Fruit fly (Drosophila melanogaster) whole organism, embryonic: ENCODE data around the gene Dbp73D.

Experiments used
- Abd-B ChIP-seq: fragments of 200-800 bp; sonication (Bioruptor generic); optimal IDR thresholded peaks from 2 replicates; lab custom pipeline; 2018; ENCODE audit warnings: missing biosample characterization, mild to moderate bottlenecking, missing genetic modification characterization, moderate library complexity
- Atf6 ChIP-seq: fragments of 200-800 bp; sonication (Bioruptor generic); IDR thresholded peaks from 2 replicates; pipeline ENCODE4 v1.3.6; 2022; ENCODE audit warnings: missing biosample characterization, missing genetic modification characterization
- BEAF-32 ChIP-seq: fragments of 200-800 bp; sonication (Bioruptor generic); optimal IDR thresholded peaks from 3 replicates; lab custom pipeline; 2017; ENCODE audit warnings: missing biosample characterization, missing genetic modification characterization, mild to moderate bottlenecking, moderate library complexity, missing genetic modification reagents
- CG10543 ChIP-seq: fragments of 200-800 bp; sonication (Bioruptor generic); optimal IDR thresholded peaks from 3 replicates; lab custom pipeline; 2017; ENCODE audit warnings: missing biosample characterization, mild to moderate bottlenecking, missing genetic modification characterization, moderate library complexity
- CG10654 ChIP-seq: fragments of 200-800 bp; sonication (Bioruptor generic); optimal IDR thresholded peaks from 2 replicates; lab custom pipeline; 2016; ENCODE audit warnings: missing biosample characterization, missing genetic modification characterization
- CG11085 ChIP-seq: fragments of 200-800 bp; sonication (Bioruptor generic); IDR thresholded peaks from 2 replicates; pipeline ENCODE4 v1.3.6; 2022; ENCODE audit warnings: missing biosample characterization, missing genetic modification characterization
- CG12104 ChIP-seq: fragments of 200-800 bp; sonication (Bioruptor generic); optimal IDR thresholded peaks from 3 replicates; lab custom pipeline; 2016; ENCODE audit warnings: missing biosample characterization, missing genetic modification characterization
- CG1233 ChIP-seq: fragments of 200-800 bp; sonication (Bioruptor generic); optimal IDR thresholded peaks from 4 replicates; lab custom pipeline; 2018; ENCODE audit warnings: missing biosample characterization, mild to moderate bottlenecking, missing genetic modification characterization
- CG14965 ChIP-seq: fragments of 200-800 bp; sonication (Bioruptor generic); optimal IDR thresholded peaks from 2 replicates; lab custom pipeline; 2016; ENCODE audit warnings: missing biosample characterization, missing genetic modification characterization, borderline replicate concordance
- CG1529 ChIP-seq: fragments of 200-800 bp; sonication (Bioruptor generic); optimal IDR thresholded peaks from 3 replicates; lab custom pipeline; 2018; ENCODE audit warnings: missing biosample characterization, missing genetic modification characterization
- CG17568 ChIP-seq: fragments of 200-800 bp; sonication (Bioruptor generic); optimal IDR thresholded peaks from 2 replicates; lab custom pipeline; 2018; ENCODE audit warnings: missing biosample characterization, mild to moderate bottlenecking, missing genetic modification characterization, moderate library complexity
- CG2120 ChIP-seq: fragments of 200-800 bp; sonication (Bioruptor generic); optimal IDR thresholded peaks from 3 replicates; lab custom pipeline; 2016; ENCODE audit warnings: missing biosample characterization, missing genetic modification characterization
- CG2199 ChIP-seq: fragments of 200-800 bp; sonication (Bioruptor generic); IDR thresholded peaks from 3 replicates; pipeline ENCODE4 v1.3.6; 2022; ENCODE audit warnings: missing biosample characterization, missing genetic modification characterization
- CG33213 ChIP-seq: fragments of 200-800 bp; sonication (Bioruptor generic); optimal IDR thresholded peaks from 3 replicates; lab custom pipeline; 2016; ENCODE audit warnings: missing biosample characterization, missing genetic modification characterization
- CG33557 ChIP-seq: fragments of 200-800 bp; sonication (Bioruptor generic); optimal IDR thresholded peaks from 2 replicates; lab custom pipeline; 2019; ENCODE audit warnings: missing biosample characterization, mild to moderate bottlenecking, missing genetic modification characterization, moderate library complexity
- CG4328 ChIP-seq: fragments of 200-800 bp; sonication (Bioruptor generic); optimal IDR thresholded peaks from 3 replicates; lab custom pipeline; 2017; ENCODE audit warnings: missing biosample characterization, missing genetic modification reagents, missing genetic modification characterization
- CG4707 ChIP-seq: fragments of 200-800 bp; sonication (Bioruptor generic); optimal IDR thresholded peaks from 2 replicates; lab custom pipeline; 2018; ENCODE audit warnings: missing biosample characterization, mild to moderate bottlenecking, missing genetic modification characterization, moderate library complexity
- CG7271 ChIP-seq: fragments of 200-800 bp; sonication (Bioruptor generic); optimal IDR thresholded peaks from 2 replicates; lab custom pipeline; 2018; ENCODE audit warnings: missing biosample characterization, mild to moderate bottlenecking, missing genetic modification characterization, moderate library complexity
- CG8089 ChIP-seq: fragments of 200-800 bp; sonication (Bioruptor generic); optimal IDR thresholded peaks from 3 replicates; lab custom pipeline; 2016; ENCODE audit warnings: missing biosample characterization, missing genetic modification characterization
- Chrac-16 ChIP-seq: fragments of 200-800 bp; sonication (Bioruptor generic); optimal IDR thresholded peaks from 3 replicates; lab custom pipeline; 2016; ENCODE audit warnings: missing biosample characterization, missing genetic modification characterization
- D19A ChIP-seq: fragments of 200-800 bp; optimal IDR thresholded peaks from 3 replicates; lab custom pipeline; 2019; ENCODE audit warnings: missing biosample characterization, mild to moderate bottlenecking, missing genetic modification characterization, moderate library complexity
- Dll ChIP-seq: fragments of 200-800 bp; sonication (Bioruptor generic); IDR thresholded peaks from 4 replicates; pipeline ENCODE4 v1.3.6; 2022; ENCODE audit warnings: missing biosample characterization, missing genetic modification characterization; ENCODE audit not compliant: partially characterized antibody
- HmgZ ChIP-seq: fragments of 200-800 bp; sonication (Bioruptor generic); optimal IDR thresholded peaks from 2 replicates; lab custom pipeline; 2018; ENCODE audit warnings: missing biosample characterization, mild to moderate bottlenecking, missing genetic modification characterization
- Max ChIP-seq: fragments of 200-800 bp; sonication (Bioruptor generic); optimal IDR thresholded peaks from 2 replicates; lab custom pipeline; 2016; ENCODE audit warnings: missing biosample characterization, mild to moderate bottlenecking, missing genetic modification characterization
- Mes4 ChIP-seq: fragments of 200-800 bp; sonication (Bioruptor generic); optimal IDR thresholded peaks from 2 replicates; lab custom pipeline; 2016; ENCODE audit warnings: missing biosample characterization, missing genetic modification characterization
- ab ChIP-seq: fragments of 200-800 bp; sonication (Bioruptor generic); optimal IDR thresholded peaks from 2 replicates; lab custom pipeline; 2016; ENCODE audit warnings: missing biosample characterization, missing genetic modification characterization
- bab2 ChIP-seq: fragments of 200-800 bp; sonication (Bioruptor generic); optimal IDR thresholded peaks from 2 replicates; lab custom pipeline; 2016; ENCODE audit warnings: missing biosample characterization, missing genetic modification characterization
- cato ChIP-seq: fragments of 200-800 bp; sonication (Bioruptor generic); optimal IDR thresholded peaks from 2 replicates; lab custom pipeline; 2016; ENCODE audit warnings: missing biosample characterization, missing genetic modification characterization, borderline replicate concordance
- cg ChIP-seq: fragments of 200-800 bp; sonication (Bioruptor generic); optimal IDR thresholded peaks from 3 replicates; lab custom pipeline; 2019; ENCODE audit warnings: missing biosample characterization, mild to moderate bottlenecking, missing genetic modification characterization, moderate library complexity
- chif ChIP-seq, 2 experiments: fragments of 200-800 bp; sonication (Bioruptor generic); optimal IDR thresholded peaks; 3 replicates each; lab custom pipeline; 2016; ENCODE audit warnings: missing biosample characterization in 2 of 2, missing genetic modification characterization in 2 of 2
- corto ChIP-seq: fragments of 200-800 bp; sonication (Bioruptor generic); optimal IDR thresholded peaks from 2 replicates; lab custom pipeline; 2016; ENCODE audit warnings: missing biosample characterization, mild to moderate bottlenecking, missing genetic modification characterization, moderate library complexity
- dimm ChIP-seq: fragments of 200-800 bp; sonication (Bioruptor generic); IDR thresholded peaks from 2 replicates; pipeline ENCODE4 v1.3.6; 2022; ENCODE audit warnings: missing biosample characterization, missing genetic modification characterization
- gce ChIP-seq: fragments of 200-800 bp; sonication (Bioruptor generic); IDR thresholded peaks from 3 replicates; pipeline ENCODE4 v1.3.6; 2022; ENCODE audit warnings: missing biosample characterization, missing genetic modification characterization
- gcm2 ChIP-seq: fragments of 200-800 bp; sonication (Bioruptor generic); optimal IDR thresholded peaks from 2 replicates; lab custom pipeline; 2016; ENCODE audit warnings: missing biosample characterization, missing genetic modification characterization
- hth ChIP-seq: fragments of >200 bp; optimal IDR thresholded peaks from 2 replicates; lab custom pipeline; 2017; ENCODE audit warnings: inconsistent platforms
- klu ChIP-seq: fragments of 200-800 bp; sonication (Bioruptor generic); IDR thresholded peaks from 2 replicates; pipeline ENCODE4 v1.3.6; 2022; ENCODE audit warnings: missing biosample characterization, missing genetic modification characterization
- nerfin-1 ChIP-seq: fragments of 200-800 bp; sonication (Bioruptor generic); optimal IDR thresholded peaks from 3 replicates; lab custom pipeline; 2019; ENCODE audit warnings: missing biosample characterization, mild to moderate bottlenecking, missing genetic modification characterization, moderate library complexity
- pan ChIP-seq, 4 experiments: fragments of >200 bp in 3 of 4; fragments of 200-800 bp in 1 of 4; sonication (Bioruptor generic) in 1 of 4; optimal IDR thresholded peaks in 3 of 4; IDR thresholded peaks in 1 of 4; 2 replicates each; pipeline versions ENCODE4 v1.3.6 to Lab custom; 2017 to 2022; ENCODE audit warnings: missing biosample characterization in 2 of 4, missing genetic modification characterization in 2 of 4, mixed read lengths in 1 of 4
- peb ChIP-seq: fragments of 200-800 bp; sonication (Bioruptor generic); IDR thresholded peaks from 2 replicates; pipeline ENCODE4 v1.3.6; 2022; ENCODE audit warnings: missing biosample characterization, missing genetic modification characterization
- pfk ChIP-seq: fragments of 200-800 bp; sonication (Bioruptor generic); optimal IDR thresholded peaks from 2 replicates; lab custom pipeline; 2018; ENCODE audit warnings: missing biosample characterization, mild to moderate bottlenecking, missing genetic modification characterization, moderate library complexity
- phol ChIP-seq: fragments of 200-800 bp; sonication (Bioruptor generic); optimal IDR thresholded peaks from 3 replicates; lab custom pipeline; 2018; ENCODE audit warnings: missing biosample characterization, mild to moderate bottlenecking, missing genetic modification characterization, moderate library complexity
- sc ChIP-seq, 3 experiments: fragments of >200 bp in 2 of 3; fragments of 200-800 bp in 1 of 3; sonication (Bioruptor generic) in 1 of 3; optimal IDR thresholded peaks; 2 replicates in 2 of 3; 3 replicates in 1 of 3; lab custom pipeline; 2017; ENCODE audit warnings: mild to moderate bottlenecking in 1 of 3, missing biosample characterization in 1 of 3, missing genetic modification characterization in 1 of 3, missing genetic modification reagents in 1 of 3
- scrt ChIP-seq: fragments of 200-800 bp; sonication (Bioruptor generic); optimal IDR thresholded peaks from 2 replicates; lab custom pipeline; 2018; ENCODE audit warnings: missing biosample characterization, mild to moderate bottlenecking, missing genetic modification characterization, moderate library complexity
- seq ChIP-seq: fragments of 200-800 bp; sonication (Bioruptor generic); IDR thresholded peaks from 2 replicates; pipeline ENCODE4 v1.3.6; 2022; ENCODE audit warnings: missing biosample characterization, missing genetic modification characterization
- so ChIP-seq: fragments of 200-800 bp; sonication (Bioruptor generic); IDR thresholded peaks from 3 replicates; pipeline ENCODE4 v1.3.6; 2022; ENCODE audit warnings: missing biosample characterization, missing genetic modification characterization
- tap ChIP-seq: fragments of 200-800 bp; optimal IDR thresholded peaks from 3 replicates; lab custom pipeline; 2019; ENCODE audit warnings: missing biosample characterization, mild to moderate bottlenecking, missing genetic modification characterization, moderate library complexity
- tin ChIP-seq: fragments of 200-800 bp; sonication (Bioruptor generic); optimal IDR thresholded peaks from 3 replicates; lab custom pipeline; 2016; ENCODE audit warnings: missing biosample characterization, missing genetic modification characterization
- zen2 ChIP-seq: fragments of 200-800 bp; sonication (Bioruptor generic); IDR thresholded peaks from 3 replicates; pipeline ENCODE4 v1.3.6; 2022; ENCODE audit warnings: missing biosample characterization, missing genetic modification characterization; ENCODE audit not compliant: partially characterized antibody
- zf30C ChIP-seq: fragments of 200-800 bp; sonication (Bioruptor generic); optimal IDR thresholded peaks from 3 replicates; lab custom pipeline; 2018; ENCODE audit warnings: missing biosample characterization, mild to moderate bottlenecking, missing genetic modification characterization

Gene Dbp73D

DNA sequence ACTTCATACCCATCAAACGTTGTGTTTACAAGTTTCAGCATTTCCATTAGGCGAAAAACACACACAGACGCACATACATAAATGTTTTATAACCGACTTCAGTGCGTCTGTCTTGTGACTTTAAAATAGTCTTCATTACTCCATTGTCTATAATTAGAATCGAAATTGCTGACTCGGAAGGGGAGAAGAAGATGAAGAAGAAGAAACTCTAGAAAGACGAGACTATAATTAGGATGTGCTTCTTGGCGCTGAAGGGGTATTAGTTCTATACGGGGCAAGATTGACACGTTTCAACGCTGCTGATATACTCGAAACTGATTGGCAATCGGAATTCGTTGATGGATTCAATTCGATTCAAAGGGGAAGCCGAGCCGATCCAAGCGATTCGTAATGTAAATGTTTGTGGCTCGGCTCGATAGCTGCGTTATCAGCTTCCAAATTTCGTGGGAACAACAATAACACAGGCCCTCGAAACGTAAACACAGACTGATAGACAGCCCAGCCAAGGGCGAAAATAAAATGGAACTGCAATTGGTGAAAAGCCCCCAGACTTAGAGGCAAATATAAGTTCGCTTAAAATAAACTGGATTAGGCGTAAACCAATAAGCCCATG is 21.8 kb downstream of the Dbp73D start (continued):
- TF ChIP-seq tap (tag; lab: Kevin White, UChicago): no peak
- TF ChIP-seq BEAF-32 (GFP tag; lab: Kevin White, UChicago): no peak
- TF ChIP-seq CG7271 (tag; lab: Kevin White, UChicago): no peak
- no peak for TF ChIP-seq Dll (GFP tag; lab: Robert Waterston, UW)
- no peak for TF ChIP-seq tin (GFP tag; lab: Kevin White, UChicago)
- peak; percentile 11 for TF ChIP-seq CG33213 (GFP tag; lab: Kevin White, UChicago)
- peak; percentile 48 for TF ChIP-seq cg (GFP tag; lab: Kevin White, UChicago)
- no peak for TF ChIP-seq seq (GFP tag; lab: Robert Waterston, UW)
- TF ChIP-seq CG10654 (GFP tag; lab: Kevin White, UChicago): no peak
- TF ChIP-seq scrt (GFP tag; lab: Kevin White, UChicago): no peak
- peak; percentile 56 for TF ChIP-seq Atf6
- no peak for TF ChIP-seq pfk (GFP tag; lab: Kevin White, UChicago)
- TF ChIP-seq corto (GFP tag; lab: Kevin White, UChicago): no peak
- peak; percentile 22 for TF ChIP-seq CG10543 (GFP tag; lab: Kevin White, UChicago)
- no peak for TF ChIP-seq so (GFP tag; lab: Robert Waterston, UW)
- TF ChIP-seq phol (tag; lab: Kevin White, UChicago): no peak
- TF ChIP-seq sc (optimal IDR thresholded peaks at IDR 0.05; lab: Kevin White, UChicago): no peak
- no peak for TF ChIP-seq sc (GFP tag; optimal IDR thresholded peaks at IDR 0.05; lab: Kevin White, UChicago)
- TF ChIP-seq zen2: no peak
- TF ChIP-seq Max: no peak
- no peak for TF ChIP-seq CG12104 (GFP tag; lab: Kevin White, UChicago)
- no peak for TF ChIP-seq pan (optimal IDR thresholded peaks at IDR 0.05; lab: Kevin White, UChicago)
- TF ChIP-seq pan (GFP tag; optimal IDR thresholded peaks at IDR 0.05 in 1 of 2, IDR thresholded peaks at IDR 0.05 in 1 of 2): peak in 1 of 2 experiments; percentile 24
- TF ChIP-seq klu (GFP tag; lab: Robert Waterston, UW): no peak
- no peak for TF ChIP-seq CG17568 (GFP tag; lab: Kevin White, UChicago)
- TF ChIP-seq CG1529 (GFP tag; lab: Kevin White, UChicago): no peak
- no peak for TF ChIP-seq CG4707 (GFP tag; lab: Kevin White, UChicago)
- TF ChIP-seq CG33557 (GFP tag; lab: Kevin White, UChicago): no peak
- no peak for TF ChIP-seq cato (GFP tag; lab: Kevin White, UChicago)
- no peak for TF ChIP-seq CG14965 (GFP tag; lab: Kevin White, UChicago)
- TF ChIP-seq ab (GFP tag; lab: Kevin White, UChicago): no peak
- TF ChIP-seq D19A (tag; lab: Kevin White, UChicago): peak; percentile 32
- TF ChIP-seq dimm (GFP tag; lab: Robert Waterston, UW): no peak
- TF ChIP-seq CG4328 (GFP tag; lab: Kevin White, UChicago): no peak
- TF ChIP-seq chif (GFP tag; optimal IDR thresholded peaks at IDR 0.05; lab: Kevin White, UChicago): no peak
- no peak for TF ChIP-seq CG1233
- TF ChIP-seq gcm2: no peak
- no peak for TF ChIP-seq CG2199
- TF ChIP-seq gce: no peak
- no peak for TF ChIP-seq peb
- TF ChIP-seq bab2 (GFP tag; lab: Kevin White, UChicago): no peak
- TF ChIP-seq CG2120 (GFP tag; lab: Kevin White, UChicago): no peak
- no peak for TF ChIP-seq CG8089
- TF ChIP-seq hth (lab: Kevin White, UChicago): no peak
- TF ChIP-seq zf30C (GFP tag; lab: Kevin White, UChicago): no peak
- no peak for TF ChIP-seq CG11085
- peak; percentile 22 for TF ChIP-seq HmgZ (tag; lab: Kevin White, UChicago)
- no peak for TF ChIP-seq nerfin-1 (tag; lab: Kevin White, UChicago)
- TF ChIP-seq Abd-B (GFP tag; lab: Kevin White, UChicago): no peak
- TF ChIP-seq Chrac-16 (GFP tag; lab: Kevin White, UChicago): no peak
- no peak for TF ChIP-seq Mes4
